Worm (Caenorhabditis elegans): Measurements from ENCODE around the gene ubq-1.

ubq-1 gene

DNA sequence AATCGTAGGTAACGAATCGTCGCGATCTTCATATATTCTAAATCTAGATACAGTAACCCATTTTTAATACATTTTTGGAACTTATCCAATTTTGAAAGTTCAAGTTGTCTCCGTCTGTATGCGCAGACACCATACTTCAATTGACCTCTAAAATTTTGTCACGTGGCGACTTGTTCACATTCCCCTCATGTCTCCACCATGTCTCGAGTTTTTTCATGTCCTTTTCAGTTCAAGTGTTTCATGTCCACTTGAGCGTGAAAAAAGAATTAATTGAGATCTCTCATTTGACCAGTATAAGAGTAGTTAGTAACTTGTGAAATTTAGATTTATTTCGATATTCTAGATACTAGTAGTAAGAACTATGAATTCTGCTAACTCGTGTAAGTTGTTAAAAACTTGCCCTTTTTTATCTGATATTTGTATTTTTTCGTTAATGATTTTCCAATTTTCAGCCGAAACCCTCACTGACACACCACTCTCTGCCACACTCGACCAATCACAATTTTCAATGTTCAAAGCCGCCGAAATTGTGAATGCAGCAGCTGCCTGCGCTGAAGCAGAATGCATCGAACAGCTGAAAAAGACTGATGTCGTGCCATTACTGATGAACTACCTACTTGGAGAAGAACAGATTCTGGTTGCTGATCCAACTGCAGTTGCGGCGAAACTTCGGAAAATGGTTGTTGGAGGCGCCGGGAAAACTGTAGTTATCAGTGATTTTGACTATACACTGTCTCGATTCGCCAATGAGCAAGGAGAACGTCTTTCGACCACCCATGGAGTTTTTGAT is 11.7 kb downstream of the ubq-1 start (continued):
- no peak for TF ChIP-seq rbr-2 (tag; optimal IDR thresholded peaks at IDR 0.05)
- TF ChIP-seq ztf-7 (tag; optimal IDR thresholded peaks at IDR 0.05), result no peak
- TF ChIP-seq Y105C5A.15 (GFP tag; IDR thresholded peaks at IDR 0.05), result 0 out of 2 replicates have a peak, but pooled peaks have one; percentile 7
- TF ChIP-seq ctbp-1 (GFP tag; IDR thresholded peaks at IDR 0.05), result no peak

DNA sequence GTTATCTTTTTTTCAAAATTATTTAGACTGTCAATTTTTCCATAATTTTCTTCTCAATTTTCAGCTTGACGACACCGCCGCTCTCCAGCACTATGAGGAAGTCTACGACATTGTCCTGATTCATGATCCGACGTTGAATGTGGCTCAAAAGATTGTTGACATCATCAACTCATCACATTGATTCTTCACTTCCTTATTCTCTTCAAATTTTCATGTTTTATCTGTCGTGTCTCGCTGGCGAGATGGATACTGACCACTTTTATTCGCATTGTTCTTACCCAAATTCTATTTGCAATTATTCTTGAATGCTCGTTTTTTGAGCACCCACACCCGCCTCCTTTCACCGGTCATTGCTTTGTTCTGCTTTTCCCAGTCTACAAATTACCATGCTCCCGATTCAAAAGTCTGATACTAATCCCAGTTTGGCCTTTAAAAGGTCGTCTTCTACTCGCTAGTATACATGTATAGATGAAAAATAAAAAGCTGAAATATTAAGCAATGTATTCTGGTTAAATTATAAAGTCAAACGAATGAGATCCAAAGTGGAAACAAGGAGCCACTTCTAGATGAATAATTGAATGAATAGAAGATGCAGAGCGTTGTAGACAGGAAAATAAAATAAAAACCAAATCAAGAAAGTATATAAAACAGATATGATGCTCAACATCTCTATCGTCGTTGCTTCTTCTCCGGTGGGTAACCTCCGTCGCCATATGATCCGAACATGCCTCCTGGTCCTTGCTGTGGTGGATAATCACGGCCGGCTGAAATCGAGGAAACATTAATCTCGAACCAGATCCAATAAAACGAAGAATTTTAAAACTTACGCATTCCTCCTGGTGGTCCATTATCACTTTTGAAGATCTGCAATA is 13.2 kb downstream of the ubq-1 start:
- no peak for TF ChIP-seq ceh-62 (tag; optimal IDR thresholded peaks at IDR 0.05)
- TF ChIP-seq mdt-29 (GFP tag; IDR thresholded peaks at IDR 0.05), result no peak
- TF ChIP-seq rbr-2 (tag; optimal IDR thresholded peaks at IDR 0.05), result no peak
- TF ChIP-seq dmd-8 (GFP tag; IDR thresholded peaks at IDR 0.05), result no peak
- peak; percentile 59; the same call in 1 of the 2 replicates for TF ChIP-seq egl-43 (GFP tag; IDR thresholded peaks at IDR 0.05)
- no peak for TF ChIP-seq F26F4.8 (GFP tag; conservative IDR thresholded peaks at IDR 0.05)
- peak; percentile 78; the same call in 1 of the 2 replicates for TF ChIP-seq zfp-3 (GFP tag; conservative IDR thresholded peaks at IDR 0.05)
- TF ChIP-seq ZK337.2 (GFP tag; IDR thresholded peaks at IDR 0.05), result no peak
- no peak for TF ChIP-seq F49E8.2 (tag; optimal IDR thresholded peaks at IDR 0.05; ENCODE audit: borderline replicate concordance)
- TF ChIP-seq ceh-28 (tag; optimal IDR thresholded peaks at IDR 0.05), result no peak
- TF ChIP-seq tra-1 (GFP tag; IDR thresholded peaks at IDR 0.05), result no peak
- TF ChIP-seq egl-27 (tag; optimal IDR thresholded peaks at IDR 0.05), result no peak
- no peak for TF ChIP-seq ceh-32 (tag; optimal IDR thresholded peaks at IDR 0.05; ENCODE audit: poor library complexity)
- no peak for TF ChIP-seq ceh-44 (GFP tag; IDR thresholded peaks at IDR 0.05)
- no peak for TF ChIP-seq dmd-6 (GFP tag; IDR thresholded peaks at IDR 0.05)
- peak; percentile 47; the same call in 1 of the 2 replicates for TF ChIP-seq arid-1 (GFP tag; conservative IDR thresholded peaks at IDR 0.05)
- peak in 1 of 2 experiments; percentile 13 for TF ChIP-seq hif-1 (tag; optimal IDR thresholded peaks at IDR 0.05)
- no peak for TF ChIP-seq tag-97 (GFP tag; IDR thresholded peaks at IDR 0.05)
- TF ChIP-seq nhr-102 (tag; optimal IDR thresholded peaks at IDR 0.05), result peak; percentile 75
- no peak for TF ChIP-seq vab-7 (GFP tag; IDR thresholded peaks at IDR 0.05)
- no peak for TF ChIP-seq unc-62 (GFP tag; optimal IDR thresholded peaks at IDR 0.05 in 1 of 2)
- TF ChIP-seq unc-62 (tag; optimal IDR thresholded peaks at IDR 0.05), result no peak
- peak; percentile 20 for TF ChIP-seq spr-1 (tag; optimal IDR thresholded peaks at IDR 0.05)
- TF ChIP-seq snpc-1.2 (GFP tag; IDR thresholded peaks at IDR 0.05), result no peak
- no peak for TF ChIP-seq zip-2 (tag; optimal IDR thresholded peaks at IDR 0.05)
- no peak for TF ChIP-seq madf-5 (GFP tag; IDR thresholded peaks at IDR 0.05)
- TF ChIP-seq nhr-77 (tag; optimal IDR thresholded peaks at IDR 0.05), result peak; percentile 17
- TF ChIP-seq gei-8 (GFP tag; optimal IDR thresholded peaks at IDR 0.05), result peak; percentile 2
- TF ChIP-seq zip-11 (GFP tag; IDR thresholded peaks at IDR 0.05), result no peak
- no peak for TF ChIP-seq lim-7 (GFP tag; IDR thresholded peaks at IDR 0.05)
- no peak for TF ChIP-seq zag-1 (tag; optimal IDR thresholded peaks at IDR 0.05)
- TF ChIP-seq daf-12 (tag; optimal IDR thresholded peaks at IDR 0.05), result no peak
- no peak for TF ChIP-seq nhr-28 (tag; optimal IDR thresholded peaks at IDR 0.05)
- TF ChIP-seq mes-2 (tag; optimal IDR thresholded peaks at IDR 0.05; ENCODE audit: poor library complexity, severe bottlenecking), result peak; percentile 36
- TF ChIP-seq lin-39 (tag; optimal IDR thresholded peaks at IDR 0.05), result no peak
- TF ChIP-seq lir-3 (tag; optimal IDR thresholded peaks at IDR 0.05), result no peak
- TF ChIP-seq dmd-9 (GFP tag; IDR thresholded peaks at IDR 0.05), result no peak
- no peak for TF ChIP-seq nhr-41 (GFP tag; IDR thresholded peaks at IDR 0.05)
- TF ChIP-seq lsy-2 (tag; optimal IDR thresholded peaks at IDR 0.05), result peak; percentile 9 to 45
- TF ChIP-seq R02D3.7 (tag; optimal IDR thresholded peaks at IDR 0.05), result no peak
- TF ChIP-seq Y105C5A.15 (GFP tag; IDR thresholded peaks at IDR 0.05), result 0 out of 2 replicates have a peak, but pooled peaks have one; percentile 5
- no peak for TF ChIP-seq cey-2 (tag; optimal IDR thresholded peaks at IDR 0.05; ENCODE audit: borderline replicate concordance, insufficient read depth)
- no peak for TF ChIP-seq set-16 (GFP tag; IDR thresholded peaks at IDR 0.05)
